Fruit fly (Drosophila melanogaster): ENCODE results near the gene ATPsynbetaL.

Gene ATPsynbetaL

DNA sequence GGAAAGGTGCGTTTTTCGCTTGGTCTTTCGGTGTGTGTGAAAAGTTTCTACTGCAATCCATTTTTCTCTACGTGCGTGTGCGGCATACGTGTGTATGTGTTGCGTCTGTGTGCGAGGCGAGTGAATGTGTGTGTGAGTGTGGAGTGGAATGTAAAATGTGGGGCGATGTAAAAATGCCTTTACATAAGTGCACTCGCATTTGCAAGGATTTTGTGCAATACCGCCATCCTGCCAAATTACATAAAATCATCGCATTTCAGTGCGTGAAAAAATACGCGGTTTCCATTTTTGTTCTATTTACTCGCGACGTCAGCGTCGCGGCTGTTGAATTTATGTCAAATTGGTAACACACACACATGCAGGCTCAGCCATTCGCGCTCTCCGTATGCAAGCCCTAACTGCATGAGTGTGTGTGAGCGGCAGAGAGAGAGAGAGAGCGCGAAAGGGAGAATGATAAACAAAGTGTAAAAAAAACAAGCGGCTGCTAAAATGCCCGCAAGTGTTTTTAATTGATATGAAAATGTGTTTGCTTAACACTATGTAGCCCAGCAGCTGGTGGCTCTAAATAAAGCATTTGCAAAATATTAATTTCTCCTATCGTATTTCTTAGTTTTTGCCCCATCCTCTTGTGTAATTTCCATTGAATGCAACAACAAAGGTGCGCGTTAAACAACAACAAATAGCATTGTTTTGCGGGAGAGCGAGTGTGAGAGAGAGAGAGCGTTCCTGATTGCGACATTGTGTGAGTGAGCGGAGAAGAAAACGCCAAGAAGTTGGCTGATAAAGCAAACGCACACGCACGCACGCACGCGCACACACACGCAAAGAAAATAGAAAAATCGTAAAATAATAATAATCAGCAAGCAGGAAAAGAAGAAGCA lies 45.2 kb upstream of the ATPsynbetaL start (continued):
- no peak for TF ChIP-seq CG18619 (GFP tag; optimal IDR thresholded peaks at IDR 0.05)
- no peak for TF ChIP-seq org-1 (GFP tag; optimal IDR thresholded peaks at IDR 0.05)
- peak; percentile 39 for TF ChIP-seq kah (GFP tag; optimal IDR thresholded peaks at IDR 0.05)
- no peak for TF ChIP-seq CG10366 (GFP tag; IDR thresholded peaks at IDR 0.05)
- TF ChIP-seq ewg (GFP tag; optimal IDR thresholded peaks at IDR 0.05): peak; percentile 31
- TF ChIP-seq CG1024 (GFP tag; IDR thresholded peaks at IDR 0.05): no peak
- TF ChIP-seq Antp (GFP tag; optimal IDR thresholded peaks at IDR 0.05): no peak
- TF ChIP-seq Hr78 (GFP tag; optimal IDR thresholded peaks at IDR 0.05): no peak
- no peak for TF ChIP-seq Nf-YB (GFP tag; optimal IDR thresholded peaks at IDR 0.05)
- no peak for TF ChIP-seq Hey (tag; optimal IDR thresholded peaks at IDR 0.05)
- TF ChIP-seq ind (GFP tag; optimal IDR thresholded peaks at IDR 0.05): no peak
- TF ChIP-seq bowl (GFP tag; IDR thresholded peaks at IDR 0.05): no peak
- no peak for TF ChIP-seq Sox100B (GFP tag; optimal IDR thresholded peaks at IDR 0.05)
- TF ChIP-seq cad (GFP tag; optimal IDR thresholded peaks at IDR 0.05): no peak
- TF ChIP-seq Oaz (GFP tag; IDR thresholded peaks at IDR 0.05): no peak
- no peak for TF ChIP-seq ken (GFP tag; IDR thresholded peaks at IDR 0.05)
- TF ChIP-seq CG8388 (GFP tag; optimal IDR thresholded peaks at IDR 0.05): no peak
- TF ChIP-seq toy (GFP tag; IDR thresholded peaks at IDR 0.05): no peak
- no peak for TF ChIP-seq CG13296 (GFP tag; optimal IDR thresholded peaks at IDR 0.05)
- TF ChIP-seq vvl (GFP tag; IDR thresholded peaks at IDR 0.05): no peak
- TF ChIP-seq dysf (GFP tag; IDR thresholded peaks at IDR 0.05): no peak
- no peak for TF ChIP-seq CG34422 (GFP tag; IDR thresholded peaks at IDR 0.05)
- no peak for TF ChIP-seq cato (GFP tag; optimal IDR thresholded peaks at IDR 0.05; ENCODE audit: borderline replicate concordance)
- no peak for TF ChIP-seq CG11504 (tag; optimal IDR thresholded peaks at IDR 0.05)
- TF ChIP-seq Taf1 (GFP tag; IDR thresholded peaks at IDR 0.05): no peak
- no peak for TF ChIP-seq repo (GFP tag; optimal IDR thresholded peaks at IDR 0.05)
- TF ChIP-seq Scr (GFP tag; IDR thresholded peaks at IDR 0.05; ENCODE audit: partially characterized antibody): no peak; the same call in 1 of the 2 replicates
- TF ChIP-seq CG3065 (GFP tag; optimal IDR thresholded peaks at IDR 0.05): no peak
- TF ChIP-seq ac (GFP tag; optimal IDR thresholded peaks at IDR 0.05): no peak
- peak; percentile 47; the same call in 2 of the 3 replicates for TF ChIP-seq ci (GFP tag; IDR thresholded peaks at IDR 0.05)
- TF ChIP-seq CG11085 (GFP tag; IDR thresholded peaks at IDR 0.05): no peak
- TF ChIP-seq usp (GFP tag; optimal IDR thresholded peaks at IDR 0.05): no peak
- TF ChIP-seq Hr39 (optimal IDR thresholded peaks at IDR 0.05): peak; percentile 95
- peak; percentile 11 for TF ChIP-seq CG7556 (GFP tag; optimal IDR thresholded peaks at IDR 0.05)
- TF ChIP-seq GATAe (GFP tag; conservative IDR thresholded peaks at IDR 0.05): peak; percentile 17; the same call in 1 of the 2 replicates
- TF ChIP-seq sc (optimal IDR thresholded peaks at IDR 0.05): no peak
- no peak for TF ChIP-seq sc (GFP tag; optimal IDR thresholded peaks at IDR 0.05)
- TF ChIP-seq ERR (GFP tag; optimal IDR thresholded peaks at IDR 0.05): no peak
- TF ChIP-seq Stat92E (GFP tag; optimal IDR thresholded peaks at IDR 0.05): peak in 1 of 3 experiments; percentile 91
- TF ChIP-seq CG17361 (GFP tag; IDR thresholded peaks at IDR 0.05): no peak
- no peak for TF ChIP-seq CG16779 (GFP tag; IDR thresholded peaks at IDR 0.05)
- TF ChIP-seq CG12236 (GFP tag; optimal IDR thresholded peaks at IDR 0.05): no peak
- TF ChIP-seq Mad (GFP tag; optimal IDR thresholded peaks at IDR 0.05): no peak
- no peak for TF ChIP-seq Opbp (GFP tag; IDR thresholded peaks at IDR 0.05; ENCODE audit: partially characterized antibody)
- TF ChIP-seq HHEX (GFP tag; optimal IDR thresholded peaks at IDR 0.05): no peak
- TF ChIP-seq chm (GFP tag; IDR thresholded peaks at IDR 0.05): no peak; the same call in 1 of the 2 replicates
- no peak for TF ChIP-seq MTF-1 (GFP tag; optimal IDR thresholded peaks at IDR 0.05; ENCODE audit: borderline replicate concordance)
- no peak for TF ChIP-seq prd (optimal IDR thresholded peaks at IDR 0.05)
- TF ChIP-seq prd (GFP tag; IDR thresholded peaks at IDR 0.05): no peak
- no peak for TF ChIP-seq gcm2 (GFP tag; optimal IDR thresholded peaks at IDR 0.05)

Data from whole organism, embryonic.